Worm (Caenorhabditis elegans) whole organism, dauer: Measurements from ENCODE around the gene crn-6.

Experiments
- unc-62 ChIP-seq: sonication (generic microtip); optimal IDR thresholded peaks from 2 replicates; lab custom pipeline; 2017; ENCODE audit warnings: missing biosample characterization, missing genetic modification reagents, missing genetic modification characterization

The crn-6 gene

ce11 chrIII:9366971-9367370 lies at the start of gene crn-6:
Gene crn-6, plus strand, starts transcription at chrIII:9367271.
- TF ChIP-seq unc-62 (GFP tag; lab: Kevin White, UChicago) = no peak

ce11 chrIII:9317601-9318000 lies 49.5 kb upstream of the crn-6 start:
- TF ChIP-seq unc-62 (GFP tag; lab: Kevin White, UChicago) = no peak

- no peak for TF ChIP-seq unc-62 (GFP tag; lab: Kevin White, UChicago)
These were observed 47.4 kb upstream of the crn-6 start, which contains the start of gene C40H1.9 for ce11 chrIII:9319641-9320040. Gene C40H1.9, plus strand, starts transcription at chrIII:9319941.

DNA sequence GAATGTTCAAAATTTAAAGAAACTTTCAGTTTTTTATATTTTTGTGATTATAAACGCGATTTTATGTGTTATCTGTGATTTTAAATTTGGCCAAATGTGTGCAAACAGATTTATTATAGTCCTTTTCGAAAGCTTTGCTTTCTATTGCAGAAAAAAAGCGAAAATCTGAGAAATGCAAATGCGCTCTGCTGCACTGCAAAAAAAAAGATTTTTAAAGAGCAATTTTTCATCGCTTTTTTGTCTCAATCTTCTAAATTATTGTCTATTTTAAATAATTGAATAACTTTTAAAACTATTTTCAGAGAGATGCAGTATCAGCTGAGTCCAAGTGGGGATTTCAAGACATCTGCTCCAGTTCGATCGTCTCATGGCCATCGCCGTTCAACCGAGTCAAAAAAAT lies 45.1 kb upstream of the crn-6 start, which contains the start of gene cpb-1:
Gene cpb-1, plus strand, starts transcription at position 301 of the 400 bp plus-strand sequence.
- TF ChIP-seq unc-62 (GFP tag; lab: Kevin White, UChicago) = no peak

DNA sequence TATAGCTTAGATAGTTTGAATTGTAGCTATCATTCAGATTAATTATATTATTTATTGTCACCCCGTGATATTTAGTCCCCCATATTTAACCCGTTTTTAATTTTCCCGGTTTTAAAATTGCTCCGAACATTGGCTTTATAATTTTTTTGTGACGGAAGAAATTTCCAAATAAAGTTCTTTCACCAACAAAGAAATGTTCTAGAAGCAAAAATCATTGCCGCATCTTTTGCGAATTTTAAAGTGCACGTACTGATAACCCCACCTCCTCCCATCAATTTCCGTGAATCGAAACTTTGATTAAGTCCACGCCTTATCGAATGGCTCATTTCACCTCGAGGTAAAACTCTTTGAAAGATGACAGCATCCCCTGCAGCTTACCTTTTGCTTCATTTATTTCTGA lies 42.3 kb upstream of the crn-6 start, which contains the start of gene C40H1.7:
Gene C40H1.7, plus strand, starts transcription at position 301 of the 400 bp plus-strand sequence.
- TF ChIP-seq unc-62 (GFP tag; lab: Kevin White, UChicago) = no peak

- no peak for TF ChIP-seq unc-62 (GFP tag; lab: Kevin White, UChicago)
These were observed 40.5 kb upstream of the crn-6 start for ce11 chrIII:9326528-9326927.

ce11 chrIII:9327910-9328309 lies 39.2 kb upstream of the crn-6 start:
- TF ChIP-seq unc-62 (GFP tag; lab: Kevin White, UChicago) = no peak

- TF ChIP-seq unc-62 (GFP tag; lab: Kevin White, UChicago) = no peak
These were observed 38.3 kb upstream of the crn-6 start for ce11 chrIII:9328732-9329131.

ce11 chrIII:9329266-9329665 lies 37.8 kb upstream of the crn-6 start, which contains the start of gene C40H1.3:
Gene C40H1.3, minus strand, starts transcription at chrIII:9329366.
- TF ChIP-seq unc-62 (GFP tag; lab: Kevin White, UChicago) = no peak

DNA sequence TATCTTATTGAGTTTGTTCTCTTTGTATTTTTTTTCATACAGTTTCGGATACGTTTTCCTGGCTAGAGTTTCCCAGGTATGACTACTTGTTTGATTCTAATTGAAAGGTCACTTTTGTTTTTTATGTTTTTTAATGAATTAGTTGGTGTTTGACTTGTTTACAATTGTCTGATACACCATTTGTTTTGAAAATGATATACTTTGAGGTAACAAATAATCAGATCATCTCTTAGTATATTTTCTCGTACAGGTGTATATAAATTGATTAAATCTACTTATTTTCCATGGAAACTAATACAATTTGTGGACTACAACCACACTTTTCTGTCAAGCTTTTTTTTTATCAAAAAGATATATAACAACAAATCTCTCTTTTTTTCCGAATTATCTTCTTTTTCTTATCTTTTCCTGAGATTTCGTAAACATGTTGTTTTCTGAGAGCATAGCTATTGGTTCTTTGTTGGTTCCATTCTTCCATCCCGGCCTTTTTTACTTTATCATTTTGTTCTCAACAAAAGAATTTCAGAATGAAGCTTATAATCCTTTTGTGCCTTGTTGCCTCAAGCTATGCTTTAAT lies 37.2 kb upstream of the crn-6 start, which contains the start of gene ttr-5:
Gene ttr-5, plus strand, starts transcription at position 527 of the 577 bp plus-strand sequence.
- no peak for TF ChIP-seq unc-62 (GFP tag; lab: Kevin White, UChicago)

DNA sequence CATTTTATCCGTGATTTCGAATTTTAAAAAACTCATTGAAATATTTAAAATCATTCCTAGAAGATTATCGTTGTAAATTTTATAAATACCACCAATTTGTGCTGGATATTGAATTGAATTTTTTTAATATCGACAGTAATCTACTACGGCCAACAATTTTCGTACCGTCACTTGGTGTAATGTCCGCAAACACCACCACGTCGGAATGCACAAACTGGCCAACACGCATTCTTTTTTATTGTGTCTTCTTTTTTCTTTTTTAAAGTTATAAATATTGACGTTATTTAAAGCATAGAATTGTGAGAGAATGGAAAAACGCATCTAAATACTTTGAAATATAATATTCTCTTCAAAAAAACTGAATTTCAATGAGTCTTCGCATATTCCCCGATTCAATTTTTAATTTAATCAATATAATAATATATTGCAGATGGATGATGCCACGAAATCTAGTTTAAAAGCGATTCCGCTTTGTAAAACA lies 35.9 kb upstream of the crn-6 start, which contains the start of gene ufc-1:
Gene ufc-1, plus strand, starts transcription at position 431 of the 481 bp plus-strand sequence.
- no peak for TF ChIP-seq unc-62 (GFP tag; lab: Kevin White, UChicago)

ce11 chrIII:9334174-9334573 lies 32.9 kb upstream of the crn-6 start, which contains the start of gene elo-4:
Gene elo-4, minus strand, starts transcription at chrIII:9334274.
- no peak for TF ChIP-seq unc-62 (GFP tag; lab: Kevin White, UChicago)

ce11 chrIII:9335076-9335475 lies 32.0 kb upstream of the crn-6 start:
- no peak for TF ChIP-seq unc-62 (GFP tag; lab: Kevin White, UChicago)

ce11 chrIII:9336807-9337206 lies 30.3 kb upstream of the crn-6 start:
- TF ChIP-seq unc-62 (GFP tag; lab: Kevin White, UChicago) = no peak

DNA sequence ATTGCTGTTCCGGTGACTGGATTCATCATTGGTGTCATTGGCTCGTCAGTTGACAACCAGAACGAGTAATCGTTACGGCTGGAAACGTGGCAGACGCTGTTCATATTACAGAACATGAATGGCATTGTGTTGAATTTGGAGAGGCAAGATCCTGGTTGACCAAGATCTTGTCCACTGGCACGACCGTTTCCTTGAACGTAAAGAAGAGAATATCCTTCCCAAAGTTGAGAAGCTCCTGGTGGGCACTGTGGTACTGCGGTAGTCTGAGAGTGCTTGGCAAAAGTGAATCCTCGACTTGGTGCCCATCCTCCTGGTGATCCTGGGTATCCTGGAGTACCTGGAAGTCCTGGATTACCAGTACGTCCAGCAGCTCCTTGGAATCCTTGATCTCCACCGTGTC lies 29.1 kb upstream of the crn-6 start:
- no peak for TF ChIP-seq unc-62 (GFP tag; lab: Kevin White, UChicago)

DNA sequence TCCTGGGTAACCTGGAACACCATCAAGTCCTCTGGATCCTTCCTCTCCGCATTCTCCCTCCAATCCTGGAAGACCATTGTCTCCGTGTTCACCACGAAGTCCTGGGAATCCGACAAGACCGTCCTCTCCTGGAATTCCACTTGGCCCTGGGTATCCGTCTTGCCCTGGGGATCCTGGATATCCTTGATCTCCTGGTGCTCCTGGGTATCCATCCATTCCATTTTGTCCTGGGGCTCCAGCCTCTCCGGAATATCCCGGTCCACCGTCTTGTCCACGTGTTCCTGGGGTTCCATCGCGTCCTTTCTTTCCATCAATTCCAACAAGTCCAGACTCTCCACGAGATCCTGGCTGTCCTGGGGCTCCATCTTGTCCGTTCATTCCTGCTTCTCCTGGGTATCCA lies 27.0 kb upstream of the crn-6 start:
- TF ChIP-seq unc-62 (GFP tag; lab: Kevin White, UChicago) = no peak

DNA sequence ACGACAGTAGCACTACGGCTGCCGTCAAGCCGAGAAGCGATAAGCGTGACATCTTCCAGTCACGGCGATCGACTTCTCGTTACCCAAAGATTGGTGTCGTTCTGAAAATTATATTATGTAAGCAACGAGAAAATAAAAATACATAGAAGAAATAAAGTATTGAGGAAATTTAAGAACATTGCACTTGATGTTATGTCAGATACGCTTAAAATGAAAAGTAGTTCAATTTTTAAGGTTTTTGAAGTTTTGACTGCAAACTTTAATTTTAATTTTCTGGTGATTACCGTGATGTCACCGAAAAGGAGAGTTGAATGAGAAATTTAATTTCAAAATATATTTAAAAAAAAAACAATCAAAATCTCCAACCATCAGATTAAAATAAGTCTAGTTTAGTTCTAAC lies 22.7 kb upstream of the crn-6 start, which contains the start of gene emb-9:
Gene emb-9, minus strand, starts transcription at position 101 of the 400 bp plus-strand sequence.
- no peak for TF ChIP-seq unc-62 (GFP tag; lab: Kevin White, UChicago)
